Worm (Caenorhabditis elegans): ENCODE measurements around the gene Y54G2A.52.
A peak's percentile ranks its signal among the peaks of the same experiment; 100 is the strongest.

The Y54G2A.52 gene

ce11 chrIV:2775992-2776630 lies 22.4 kb downstream of the Y54G2A.52 start:
- TF ChIP-seq snpc-4 (tag; optimal IDR thresholded peaks at IDR 0.05) (peak; percentile 22), skn-1 (tag; optimal IDR thresholded peaks at IDR 0.05) (no peak), aly-2 (tag; optimal IDR thresholded peaks at IDR 0.05) (no peak), lsy-12 (tag; optimal IDR thresholded peaks at IDR 0.05) (no peak), daf-12 (tag; optimal IDR thresholded peaks at IDR 0.05) (no peak), ztf-11 (tag; optimal IDR thresholded peaks at IDR 0.05) (no peak), nhr-28 (tag; optimal IDR thresholded peaks at IDR 0.05) (no peak), zag-1 (tag; optimal IDR thresholded peaks at IDR 0.05) (no peak), mdl-1 (tag; optimal IDR thresholded peaks at IDR 0.05) (no peak), nhr-11 (tag; optimal IDR thresholded peaks at IDR 0.05) (no peak), ztf-4 (tag; optimal IDR thresholded peaks at IDR 0.05) (no peak), hmg-11 (tag; optimal IDR thresholded peaks at IDR 0.05) (peak; percentile 48), sea-2 (GFP tag; optimal IDR thresholded peaks at IDR 0.05) (no peak), egl-5 (tag; optimal IDR thresholded peaks at IDR 0.05) (no peak), eor-1 (tag; optimal IDR thresholded peaks at IDR 0.05) (no peak), ama-1 (optimal IDR thresholded peaks at IDR 0.05) (no peak), egl-27 (tag; optimal IDR thresholded peaks at IDR 0.05) (no peak), elt-2 (tag; optimal IDR thresholded peaks at IDR 0.05) (no peak), nhr-25 (tag; optimal IDR thresholded peaks at IDR 0.05) (no peak), unc-62 (GFP tag; optimal IDR thresholded peaks at IDR 0.05) (no peak), pha-4 (tag; optimal IDR thresholded peaks at IDR 0.05) (peak; percentile 46), ceh-16 (tag; optimal IDR thresholded peaks at IDR 0.05) (no peak), nfya-1 (tag; optimal IDR thresholded peaks at IDR 0.05; ENCODE audit: insufficient read depth) (peak; percentile 57), ceh-9 (tag; optimal IDR thresholded peaks at IDR 0.05) (no peak), nhr-43 (tag; optimal IDR thresholded peaks at IDR 0.05; ENCODE audit: poor library complexity, severe bottlenecking) (no peak), lin-39 (tag; optimal IDR thresholded peaks at IDR 0.05) (peak; percentile 78)

DNA sequence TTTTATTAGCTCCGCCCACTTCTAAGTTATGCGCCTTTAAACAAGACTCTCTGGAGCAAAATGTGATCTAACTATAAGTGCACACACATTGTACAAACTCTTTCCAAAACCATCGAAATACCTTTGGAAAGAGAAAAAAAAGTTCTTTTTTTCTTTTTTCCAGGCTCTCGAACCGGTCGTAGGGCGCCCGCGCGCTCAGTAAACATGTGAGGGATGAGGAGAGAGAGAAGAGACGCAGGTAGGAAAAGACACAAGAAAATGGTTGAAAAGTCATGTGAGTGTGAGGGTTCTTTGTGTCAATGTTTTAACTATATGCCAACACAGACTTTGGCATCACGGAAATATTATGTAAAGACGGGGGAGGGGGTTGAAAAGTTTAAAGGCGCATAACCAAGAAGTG lies 24.0 kb downstream of the Y54G2A.52 start:
- TF ChIP-seq nhr-43 (tag; optimal IDR thresholded peaks at IDR 0.05; ENCODE audit: poor library complexity, severe bottlenecking) = peak; percentile 58
- TF ChIP-seq nhr-25 (tag; optimal IDR thresholded peaks at IDR 0.05) = peak; percentile 84
- TF ChIP-seq skn-1 (tag; optimal IDR thresholded peaks at IDR 0.05) = no peak
- no peak for TF ChIP-seq ztf-11 (tag; optimal IDR thresholded peaks at IDR 0.05)
- TF ChIP-seq elt-3 (tag; optimal IDR thresholded peaks at IDR 0.05) = no peak
- TF ChIP-seq nhr-77 (tag; optimal IDR thresholded peaks at IDR 0.05) = no peak
- peak; percentile 71 for TF ChIP-seq lin-39 (tag; optimal IDR thresholded peaks at IDR 0.05)
- TF ChIP-seq lin-15B (tag; optimal IDR thresholded peaks at IDR 0.05) = peak; percentile 40
- no peak for TF ChIP-seq ceh-82 (tag; optimal IDR thresholded peaks at IDR 0.05)
- TF ChIP-seq ZK546.5 (tag; optimal IDR thresholded peaks at IDR 0.05) = no peak
- TF ChIP-seq mdl-1 (tag; optimal IDR thresholded peaks at IDR 0.05) = peak; percentile 24
- peak; percentile 34 for TF ChIP-seq elt-2 (tag; optimal IDR thresholded peaks at IDR 0.05)
- TF ChIP-seq ztf-4 (tag; optimal IDR thresholded peaks at IDR 0.05) = no peak
- peak; percentile 45 for TF ChIP-seq jun-1 (tag; optimal IDR thresholded peaks at IDR 0.05)
- no peak for TF ChIP-seq nhr-67 (tag; optimal IDR thresholded peaks at IDR 0.05)
- TF ChIP-seq nhr-28 (tag; optimal IDR thresholded peaks at IDR 0.05) = no peak
- TF ChIP-seq ama-1 (optimal IDR thresholded peaks at IDR 0.05) = peak; percentile 76
- no peak for TF ChIP-seq tbx-2 (tag; optimal IDR thresholded peaks at IDR 0.05)
- TF ChIP-seq egl-27 (tag; optimal IDR thresholded peaks at IDR 0.05) = no peak
- no peak for TF ChIP-seq fkh-2 (tag; optimal IDR thresholded peaks at IDR 0.05)
- TF ChIP-seq egl-5 (tag; optimal IDR thresholded peaks at IDR 0.05) = peak; percentile 91
- TF ChIP-seq mml-1 (tag; optimal IDR thresholded peaks at IDR 0.05) = no peak
- TF ChIP-seq nhr-11 (tag; optimal IDR thresholded peaks at IDR 0.05) = no peak
- TF ChIP-seq ceh-9 (tag; optimal IDR thresholded peaks at IDR 0.05) = no peak
- TF ChIP-seq snpc-4 (tag; optimal IDR thresholded peaks at IDR 0.05) = peak; percentile 40
- no peak for TF ChIP-seq daf-12 (tag; optimal IDR thresholded peaks at IDR 0.05)
- peak; percentile 46 for TF ChIP-seq nhr-23 (tag; optimal IDR thresholded peaks at IDR 0.05)
- no peak for TF ChIP-seq R02D3.7 (tag; optimal IDR thresholded peaks at IDR 0.05)
- TF ChIP-seq sea-2 (GFP tag; optimal IDR thresholded peaks at IDR 0.05) = no peak
- TF ChIP-seq nfya-1 (tag; optimal IDR thresholded peaks at IDR 0.05; ENCODE audit: insufficient read depth) = peak; percentile 75
- no peak for TF ChIP-seq aly-2 (tag; optimal IDR thresholded peaks at IDR 0.05)
- TF ChIP-seq unc-62 (GFP tag; optimal IDR thresholded peaks at IDR 0.05) = no peak
- no peak for TF ChIP-seq ceh-16 (tag; optimal IDR thresholded peaks at IDR 0.05)
- TF ChIP-seq nhr-76 (tag; optimal IDR thresholded peaks at IDR 0.05) = no peak
- peak; percentile 98 for TF ChIP-seq pha-4 (tag; optimal IDR thresholded peaks at IDR 0.05)
- no peak for TF ChIP-seq nhr-237 (tag; optimal IDR thresholded peaks at IDR 0.05)
- no peak for TF ChIP-seq zag-1 (tag; optimal IDR thresholded peaks at IDR 0.05)
- no peak for TF ChIP-seq nhr-12 (tag; optimal IDR thresholded peaks at IDR 0.05)
- peak; percentile 81 for TF ChIP-seq lsy-12 (tag; optimal IDR thresholded peaks at IDR 0.05)
- TF ChIP-seq fkh-10 (GFP tag; optimal IDR thresholded peaks at IDR 0.05) = no peak
- peak; percentile 31 for TF ChIP-seq ceh-28 (tag; optimal IDR thresholded peaks at IDR 0.05)
- TF ChIP-seq pqm-1 (tag; optimal IDR thresholded peaks at IDR 0.05) = no peak
- TF ChIP-seq unc-39 (tag; optimal IDR thresholded peaks at IDR 0.05) = no peak
- TF ChIP-seq hmg-11 (tag; optimal IDR thresholded peaks at IDR 0.05) = peak; percentile 66
- no peak for TF ChIP-seq eor-1 (tag; optimal IDR thresholded peaks at IDR 0.05)
- no peak for TF ChIP-seq fos-1 (tag; optimal IDR thresholded peaks at IDR 0.05)
- TF ChIP-seq elt-1 (tag; optimal IDR thresholded peaks at IDR 0.05) = no peak
